Worm (Caenorhabditis elegans): ENCODE results near the gene Y45F10D.14.

The Y45F10D.14 gene

DNA sequence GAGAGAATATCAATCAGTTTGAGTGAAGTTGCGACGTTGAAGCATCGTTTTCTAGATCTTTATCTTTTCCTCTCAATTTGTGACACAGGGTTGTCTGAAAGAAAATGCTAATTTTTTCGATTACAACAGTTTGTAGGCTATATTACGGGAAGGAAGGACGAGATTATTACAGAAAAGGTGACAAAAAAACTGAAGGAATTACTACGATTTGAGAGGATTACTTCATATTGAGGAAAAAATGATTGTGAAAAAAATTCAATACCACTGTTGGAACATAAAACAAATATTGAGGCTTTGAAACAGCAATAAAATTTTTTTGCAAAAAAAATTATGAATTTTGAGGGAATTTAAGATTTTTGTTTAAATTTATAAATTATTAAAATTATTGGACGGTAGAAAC is at the start of gene Y45F10D.14:
TSS of gene Y45F10D.14 (minus strand) at position 101 of the 400 bp plus-strand sequence.
- TF ChIP-seq unc-62 (GFP tag; optimal IDR thresholded peaks at IDR 0.05 in 1 of 2) (peak in 1 of 2 experiments; percentile 7), unc-62 (tag; optimal IDR thresholded peaks at IDR 0.05) (no peak), aha-1 (tag) (peak; percentile 74), ceh-82 (tag; optimal IDR thresholded peaks at IDR 0.05) (no peak)

ce11 chrIV:13855361-13855918 is 47.8 kb upstream of the Y45F10D.14 start:
- TF ChIP-seq set-16 (GFP tag; IDR thresholded peaks at IDR 0.05) (0 out of 2 replicates have a peak, but pooled peaks have one; percentile 10), F49E8.2 (tag; optimal IDR thresholded peaks at IDR 0.05; ENCODE audit: borderline replicate concordance) (peak; percentile 36), snpc-1.2 (GFP tag; IDR thresholded peaks at IDR 0.05) (peak; percentile 99)

DNA sequence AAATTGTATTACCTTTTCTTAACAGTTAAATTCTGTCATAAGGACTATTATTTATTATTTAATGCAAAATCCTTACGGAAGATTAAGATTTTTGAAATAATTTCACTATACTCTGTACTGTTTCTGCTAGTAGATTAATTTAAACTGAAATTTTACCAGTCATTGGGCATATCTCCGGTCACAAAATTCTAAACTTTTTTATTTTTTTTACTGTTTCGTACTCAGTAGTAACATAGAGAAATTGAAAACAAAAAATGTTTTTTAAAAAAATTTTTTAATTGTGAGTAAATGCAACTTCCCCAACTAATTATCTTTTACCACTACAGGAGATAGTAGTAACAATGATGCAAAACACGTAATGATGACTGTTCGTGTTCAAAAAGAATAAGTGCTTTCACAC is 30.7 kb upstream of the Y45F10D.14 start:
- peak; percentile 74 for TF ChIP-seq snpc-1.2 (GFP tag; IDR thresholded peaks at IDR 0.05)
- no peak for TF ChIP-seq mes-2 (tag; optimal IDR thresholded peaks at IDR 0.05; ENCODE audit: poor library complexity, severe bottlenecking)

ce11 chrIV:13836290-13836689 is 28.7 kb upstream of the Y45F10D.14 start, which contains the start of gene H08M01.1:
TSS of gene H08M01.1 (minus strand) at chrIV:13836390.
- no peak for TF ChIP-seq cey-2 (tag; optimal IDR thresholded peaks at IDR 0.05; ENCODE audit: borderline replicate concordance, insufficient read depth)
- TF ChIP-seq pha-4 (GFP tag; IDR thresholded peaks at IDR 0.05) = no peak
- TF ChIP-seq pha-4 (tag; optimal IDR thresholded peaks at IDR 0.05) = no peak

DNA sequence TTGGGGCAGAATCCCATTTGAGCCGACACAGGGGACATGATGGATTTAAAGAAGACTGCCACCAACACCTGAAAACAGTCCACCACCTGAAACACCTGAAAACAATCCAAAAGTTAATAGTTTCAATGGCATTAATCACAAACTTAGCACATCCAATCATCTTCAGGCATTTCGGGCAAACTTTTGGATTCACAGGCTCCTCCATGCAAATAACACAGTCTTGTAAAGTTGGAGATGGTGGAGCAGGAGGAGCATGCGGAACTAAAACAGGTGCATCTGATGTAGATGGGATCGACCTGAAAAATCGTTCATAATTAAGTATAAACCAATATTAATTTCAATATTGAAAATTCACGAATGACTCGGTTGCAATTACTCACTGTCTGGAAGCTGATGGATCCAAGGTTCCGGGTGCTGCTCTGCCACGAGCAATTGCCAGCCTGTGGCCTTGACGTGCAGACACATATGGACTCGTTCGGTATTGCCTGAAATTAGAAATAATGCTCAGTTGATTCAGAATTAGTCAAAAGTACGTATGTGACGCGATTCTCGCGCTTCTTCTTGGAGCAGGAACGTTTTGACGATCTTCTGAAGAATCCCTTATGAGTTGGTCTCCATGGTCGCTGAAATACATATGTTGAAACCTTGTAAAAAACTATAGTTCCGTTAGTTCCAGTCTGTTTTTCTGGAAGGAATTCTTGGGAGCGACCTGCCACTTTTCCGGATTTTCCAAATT is 26.9 kb upstream of the Y45F10D.14 start:
- no peak for TF ChIP-seq php-3 (GFP tag; IDR thresholded peaks at IDR 0.05)
- TF ChIP-seq aha-1 (tag) = peak; percentile 96

DNA sequence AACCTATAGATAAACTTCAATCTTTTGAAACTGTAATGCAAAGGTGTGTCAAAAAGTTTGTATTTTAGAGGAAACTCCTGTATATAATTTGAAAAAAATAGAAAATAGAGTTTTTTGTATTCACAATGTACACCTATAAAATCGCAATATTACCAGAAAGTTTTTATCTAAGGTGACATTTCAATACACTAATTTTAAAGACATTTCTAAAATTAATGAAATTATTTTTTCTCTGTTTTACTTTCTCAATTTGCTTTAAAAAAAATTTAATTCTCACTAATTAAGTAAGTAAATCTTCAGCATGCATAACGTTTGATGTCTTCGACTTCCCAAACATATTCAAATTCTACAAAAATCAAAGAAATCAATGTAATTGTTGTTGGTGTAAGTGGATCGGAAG is 20.0 kb upstream of the Y45F10D.14 start, which contains the start of gene rga-5:
TSS of gene rga-5 (plus strand) at position 301 of the 400 bp plus-strand sequence.
- TF ChIP-seq snpc-1.2 (GFP tag; IDR thresholded peaks at IDR 0.05) = no peak
- no peak for TF ChIP-seq nhr-25 (tag; optimal IDR thresholded peaks at IDR 0.05; ENCODE audit: borderline replicate concordance, insufficient read depth)
- no peak for TF ChIP-seq unc-39 (tag; optimal IDR thresholded peaks at IDR 0.05)
- no peak for TF ChIP-seq rbr-2 (tag; optimal IDR thresholded peaks at IDR 0.05)
- no peak for TF ChIP-seq zfp-3 (GFP tag; conservative IDR thresholded peaks at IDR 0.05)
- no peak for TF ChIP-seq mxl-2 (GFP tag; conservative IDR thresholded peaks at IDR 0.05)
- no peak for TF ChIP-seq F26F4.8 (GFP tag; conservative IDR thresholded peaks at IDR 0.05)
- no peak for TF ChIP-seq ama-1 (optimal IDR thresholded peaks at IDR 0.05)
- TF ChIP-seq unc-62 (GFP tag; optimal IDR thresholded peaks at IDR 0.05 in 1 of 2) = no peak
- no peak for TF ChIP-seq unc-62 (tag; optimal IDR thresholded peaks at IDR 0.05)
- no peak for TF ChIP-seq ceh-62 (tag; optimal IDR thresholded peaks at IDR 0.05)

DNA sequence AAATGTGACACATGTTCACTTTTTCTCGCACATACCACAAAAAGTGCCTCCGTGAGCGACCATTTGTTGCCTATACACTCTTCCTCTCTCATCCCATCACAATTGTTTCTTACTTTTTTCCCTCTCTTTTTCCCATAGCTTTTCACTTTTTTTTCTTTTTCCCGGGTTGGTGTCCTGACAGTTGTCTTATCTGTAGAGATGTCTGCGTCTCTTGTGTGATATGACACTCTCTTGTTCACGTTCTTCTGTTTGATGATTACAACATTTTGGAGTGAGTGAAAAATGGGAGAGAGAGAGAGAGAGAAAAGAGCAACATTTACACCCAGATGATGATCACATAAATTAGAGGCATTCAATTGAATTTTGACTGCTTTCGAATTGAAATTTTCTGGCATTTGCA is 18.7 kb upstream of the Y45F10D.14 start:
- TF ChIP-seq nhr-28 (tag; optimal IDR thresholded peaks at IDR 0.05) (peak; percentile 93), Y105C5A.15 (GFP tag; IDR thresholded peaks at IDR 0.05) (no peak), lin-13 (GFP tag; optimal IDR thresholded peaks at IDR 0.05) (peak; percentile 5), lin-1 (GFP tag; IDR thresholded peaks at IDR 0.05) (no peak; the same call in 1 of the 2 replicates), pqm-1 (tag; optimal IDR thresholded peaks at IDR 0.05) (peak; percentile 78), cey-2 (tag; optimal IDR thresholded peaks at IDR 0.05; ENCODE audit: borderline replicate concordance, insufficient read depth) (no peak), zag-1 (tag; optimal IDR thresholded peaks at IDR 0.05) (no peak), spr-1 (tag; optimal IDR thresholded peaks at IDR 0.05) (peak; percentile 37), pha-4 (GFP tag; IDR thresholded peaks at IDR 0.05) (no peak), pha-4 (tag; optimal IDR thresholded peaks at IDR 0.05) (peak; percentile 1), Y5F2A.4 (GFP tag; optimal IDR thresholded peaks at IDR 0.05) (no peak), unc-39 (tag; optimal IDR thresholded peaks at IDR 0.05) (no peak), dve-1 (tag; optimal IDR thresholded peaks at IDR 0.05; ENCODE audit: insufficient read depth) (peak; percentile 93), daf-16 (GFP tag; optimal IDR thresholded peaks at IDR 0.05) (peak in 1 of 2 experiments; percentile 85), daf-16 (tag; optimal IDR thresholded peaks at IDR 0.05) (peak; percentile 83), mdl-1 (tag; optimal IDR thresholded peaks at IDR 0.05) (peak in 1 of 2 experiments; percentile 38), ztf-7 (tag; optimal IDR thresholded peaks at IDR 0.05) (peak; percentile 48), dmd-9 (GFP tag; IDR thresholded peaks at IDR 0.05) (no peak), egl-43 (GFP tag; IDR thresholded peaks at IDR 0.05) (no peak), hlh-30 (tag; optimal IDR thresholded peaks at IDR 0.05; ENCODE audit: insufficient read depth) (peak; percentile 74), unc-62 (GFP tag; optimal IDR thresholded peaks at IDR 0.05 in 1 of 2) (no peak), unc-62 (tag; optimal IDR thresholded peaks at IDR 0.05) (no peak)
